Fruit fly (Drosophila melanogaster) whole organism, embryonic: ENCODE measurements around the gene flfl.

Experiments
- ATbp ChIP-seq: fragments of 200-800 bp; sonication (Bioruptor generic); optimal IDR thresholded peaks from 2 replicates; lab custom pipeline; 2017; ENCODE audit warnings: missing biosample characterization, mild to moderate bottlenecking, missing genetic modification characterization, missing genetic modification reagents
- Abd-B ChIP-seq: fragments of 200-800 bp; sonication (Bioruptor generic); optimal IDR thresholded peaks from 2 replicates; lab custom pipeline; 2018; ENCODE audit warnings: missing biosample characterization, mild to moderate bottlenecking, missing genetic modification characterization, moderate library complexity
- Bgb ChIP-seq: fragments of 200-800 bp; sonication (Bioruptor generic); IDR thresholded peaks from 2 replicates; pipeline ENCODE4 v1.3.6; 2022; ENCODE audit warnings: missing biosample characterization, missing genetic modification characterization; ENCODE audit not compliant: partially characterized antibody
- CG1024 ChIP-seq: fragments of 200-800 bp; sonication (Bioruptor generic); IDR thresholded peaks from 2 replicates; pipeline ENCODE4 v1.3.6; 2022; ENCODE audit warnings: missing biosample characterization, missing genetic modification characterization
- CG10274 ChIP-seq: fragments of 200-800 bp; sonication (Bioruptor generic); optimal IDR thresholded peaks from 3 replicates; lab custom pipeline; 2017; ENCODE audit warnings: missing biosample characterization, mild to moderate bottlenecking, missing genetic modification characterization
- CG10959 ChIP-seq: fragments of 200-800 bp; sonication (Bioruptor generic); IDR thresholded peaks from 2 replicates; pipeline ENCODE4 v1.3.6; 2022; ENCODE audit warnings: missing biosample characterization, missing genetic modification characterization
- CG2678 ChIP-seq: fragments of 200-800 bp; sonication (Bioruptor generic); optimal IDR thresholded peaks from 3 replicates; lab custom pipeline; 2019; ENCODE audit warnings: missing biosample characterization, mild to moderate bottlenecking, missing genetic modification characterization, moderate library complexity
- CG2875 ChIP-seq: fragments of 200-800 bp; sonication (Bioruptor generic); optimal IDR thresholded peaks from 2 replicates; lab custom pipeline; 2017; ENCODE audit warnings: missing biosample characterization, mild to moderate bottlenecking, missing genetic modification characterization, missing genetic modification reagents
- CG4282 ChIP-seq: fragments of 200-800 bp; sonication (Bioruptor generic); optimal IDR thresholded peaks from 2 replicates; lab custom pipeline; 2016; ENCODE audit warnings: missing biosample characterization, missing genetic modification characterization
- CG43689 ChIP-seq: fragments of 200-800 bp; sonication (Bioruptor generic); IDR thresholded peaks from 2 replicates; pipeline ENCODE4 v1.3.6; 2022; ENCODE audit warnings: missing biosample characterization, missing genetic modification characterization
- CG4730 ChIP-seq: fragments of 200-800 bp; sonication (Bioruptor generic); IDR thresholded peaks from 2 replicates; pipeline ENCODE4 v1.3.6; 2022; ENCODE audit warnings: missing biosample characterization, missing genetic modification characterization
- CG4820 ChIP-seq: fragments of 200-800 bp; sonication (Bioruptor generic); optimal IDR thresholded peaks from 3 replicates; lab custom pipeline; 2016; ENCODE audit warnings: missing biosample characterization, missing genetic modification characterization
- CG5180 ChIP-seq: fragments of 200-800 bp; sonication (Bioruptor generic); optimal IDR thresholded peaks from 3 replicates; lab custom pipeline; 2017; ENCODE audit warnings: missing biosample characterization, missing genetic modification characterization, mild to moderate bottlenecking, moderate library complexity, missing genetic modification reagents
- CG6689 ChIP-seq: fragments of 200-800 bp; sonication (Bioruptor generic); IDR thresholded peaks from 2 replicates; pipeline ENCODE4 v1.3.6; 2022; ENCODE audit warnings: missing biosample characterization, missing genetic modification characterization
- CG7839 ChIP-seq: fragments of 200-800 bp; sonication (Bioruptor generic); optimal IDR thresholded peaks from 3 replicates; lab custom pipeline; 2018; ENCODE audit warnings: missing biosample characterization, mild to moderate bottlenecking, missing genetic modification characterization, moderate library complexity
- CG8359 ChIP-seq: fragments of 200-800 bp; sonication (Bioruptor generic); optimal IDR thresholded peaks from 2 replicates; lab custom pipeline; 2017; ENCODE audit warnings: missing biosample characterization, mild to moderate bottlenecking, missing genetic modification characterization, borderline replicate concordance
- CG9609 ChIP-seq: fragments of 200-800 bp; sonication (Bioruptor generic); optimal IDR thresholded peaks from 3 replicates; lab custom pipeline; 2016; ENCODE audit warnings: missing biosample characterization, missing genetic modification characterization
- Deaf1 ChIP-seq: fragments of 200-800 bp; optimal IDR thresholded peaks from 3 replicates; lab custom pipeline; 2019; ENCODE audit warnings: missing biosample characterization, mild to moderate bottlenecking, missing genetic modification characterization, moderate library complexity
- Dp ChIP-seq: fragments of 200-800 bp; sonication (Bioruptor generic); optimal IDR thresholded peaks from 2 replicates; lab custom pipeline; 2018; ENCODE audit warnings: missing biosample characterization, mild to moderate bottlenecking, missing genetic modification characterization, moderate library complexity
- E2f1 ChIP-seq: fragments of 200-800 bp; sonication (Bioruptor generic); IDR thresholded peaks from 2 replicates; pipeline ENCODE4 v1.3.6; 2022; ENCODE audit warnings: missing biosample characterization, missing genetic modification characterization
- HLH54F ChIP-seq: fragments of 200-800 bp; sonication (Bioruptor generic); optimal IDR thresholded peaks from 3 replicates; lab custom pipeline; 2016; ENCODE audit warnings: missing biosample characterization, missing genetic modification characterization
- Med ChIP-seq: fragments of 200-800 bp; sonication (Bioruptor generic); peaks from one replicate; lab custom pipeline; 2016; ENCODE audit warnings: missing biosample characterization, missing genetic modification characterization, mild to moderate bottlenecking, inconsistent platforms, moderate library complexity
- PHDP ChIP-seq: fragments of 200-800 bp; sonication (Bioruptor generic); optimal IDR thresholded peaks from 3 replicates; lab custom pipeline; 2018; ENCODE audit warnings: missing biosample characterization, mild to moderate bottlenecking, missing genetic modification characterization, moderate library complexity
- Rfx ChIP-seq: fragments of 200-800 bp; sonication (Bioruptor generic); IDR thresholded peaks from 2 replicates; pipeline ENCODE4 v1.3.6; 2022; ENCODE audit warnings: missing biosample characterization, missing genetic modification characterization
- Sox102F ChIP-seq: fragments of 200-800 bp; sonication (Bioruptor generic); optimal IDR thresholded peaks from 2 replicates; lab custom pipeline; 2018; ENCODE audit warnings: missing biosample characterization, mild to moderate bottlenecking, missing genetic modification characterization, moderate library complexity
- Spps ChIP-seq: fragments of 200-800 bp; sonication (Bioruptor generic); optimal IDR thresholded peaks from 2 replicates; lab custom pipeline; 2018; ENCODE audit warnings: missing biosample characterization, mild to moderate bottlenecking, missing genetic modification characterization
- Stat92E ChIP-seq, 3 experiments: fragments of >200 bp in 2 of 3; fragments of 200-800 bp in 1 of 3; sonication (Bioruptor generic) in 1 of 3; optimal IDR thresholded peaks; 2 replicates each; lab custom pipeline; 2017 to 2019; ENCODE audit warnings: missing biosample characterization in 3 of 3, missing genetic modification characterization in 3 of 3, mild to moderate bottlenecking in 1 of 3, moderate library complexity in 1 of 3
- Taf1 ChIP-seq: fragments of 200-800 bp; sonication (Bioruptor generic); IDR thresholded peaks from 2 replicates; pipeline ENCODE4 v1.3.6; 2022; ENCODE audit warnings: missing biosample characterization, missing genetic modification characterization
- aop ChIP-seq: fragments of 200-800 bp; sonication (Bioruptor generic); IDR thresholded peaks from 2 replicates; pipeline ENCODE4 v1.3.6; 2022; ENCODE audit warnings: missing biosample characterization, missing genetic modification characterization
- bowl ChIP-seq: fragments of 200-800 bp; sonication (Bioruptor generic); IDR thresholded peaks from 2 replicates; pipeline ENCODE4 v1.3.6; 2022; ENCODE audit warnings: missing biosample characterization, missing genetic modification characterization
- crol ChIP-seq: fragments of 200-800 bp; sonication (Bioruptor generic); IDR thresholded peaks from 2 replicates; pipeline ENCODE4 v1.3.6; 2022; ENCODE audit warnings: missing biosample characterization, missing genetic modification characterization
- disco-r ChIP-seq: fragments of 200-800 bp; sonication (Bioruptor generic); optimal IDR thresholded peaks from 2 replicates; lab custom pipeline; 2016; ENCODE audit warnings: missing biosample characterization, missing genetic modification characterization
- dpn ChIP-seq, 2 experiments: fragments of 200-800 bp; sonication (Bioruptor generic); optimal IDR thresholded peaks; 3 replicates each; lab custom pipeline; 2016; ENCODE audit warnings: missing biosample characterization in 2 of 2, missing genetic modification characterization in 2 of 2
- dysf ChIP-seq: fragments of 200-800 bp; sonication (Bioruptor generic); IDR thresholded peaks from 3 replicates; pipeline ENCODE4 v1.3.6; 2022; ENCODE audit warnings: missing biosample characterization, missing genetic modification characterization
- fu2 ChIP-seq: fragments of 200-800 bp; sonication (Bioruptor generic); optimal IDR thresholded peaks from 2 replicates; lab custom pipeline; 2016; ENCODE audit warnings: missing biosample characterization, missing genetic modification characterization
- gsb ChIP-seq: fragments of 200-800 bp; sonication (Bioruptor generic); IDR thresholded peaks from 2 replicates; pipeline ENCODE4 v1.3.6; 2022; ENCODE audit warnings: missing biosample characterization, missing genetic modification characterization
- gt ChIP-seq: fragments of 200-800 bp; sonication (Bioruptor generic); IDR thresholded peaks from 2 replicates; pipeline ENCODE4 v1.3.6; 2022; ENCODE audit warnings: missing biosample characterization, missing genetic modification characterization
- jigr1 ChIP-seq: fragments of 200-800 bp; sonication (Bioruptor generic); IDR thresholded peaks from 3 replicates; pipeline ENCODE4 v1.3.6; 2022; ENCODE audit warnings: missing biosample characterization, missing genetic modification characterization
- jumu ChIP-seq: fragments of 200-800 bp; sonication (Bioruptor generic); optimal IDR thresholded peaks from 3 replicates; lab custom pipeline; 2016; ENCODE audit warnings: missing biosample characterization, missing genetic modification characterization
- nmo ChIP-seq: fragments of 200-800 bp; sonication (Bioruptor generic); optimal IDR thresholded peaks from 2 replicates; lab custom pipeline; 2018; ENCODE audit warnings: missing biosample characterization, mild to moderate bottlenecking, missing genetic modification characterization, moderate library complexity
- pan ChIP-seq, 4 experiments: fragments of >200 bp in 3 of 4; fragments of 200-800 bp in 1 of 4; sonication (Bioruptor generic) in 1 of 4; optimal IDR thresholded peaks in 3 of 4; IDR thresholded peaks in 1 of 4; 2 replicates each; pipeline versions ENCODE4 v1.3.6 to Lab custom; 2017 to 2022; ENCODE audit warnings: missing biosample characterization in 2 of 4, missing genetic modification characterization in 2 of 4, mixed read lengths in 1 of 4
- ranshi ChIP-seq: fragments of 200-800 bp; sonication (Bioruptor generic); IDR thresholded peaks from 2 replicates; pipeline ENCODE4 v1.3.6; 2022; ENCODE audit warnings: missing biosample characterization, missing genetic modification characterization
- scrt ChIP-seq: fragments of 200-800 bp; sonication (Bioruptor generic); optimal IDR thresholded peaks from 2 replicates; lab custom pipeline; 2018; ENCODE audit warnings: missing biosample characterization, mild to moderate bottlenecking, missing genetic modification characterization, moderate library complexity
- sd ChIP-seq: fragments of 200-800 bp; sonication (Bioruptor generic); optimal IDR thresholded peaks from 3 replicates; lab custom pipeline; 2018; ENCODE audit warnings: missing biosample characterization, mild to moderate bottlenecking, missing genetic modification characterization, moderate library complexity
- sima ChIP-seq: fragments of 200-800 bp; sonication (Bioruptor generic); optimal IDR thresholded peaks from 2 replicates; lab custom pipeline; 2016; ENCODE audit warnings: missing biosample characterization, missing genetic modification characterization
- sisA ChIP-seq: fragments of 200-800 bp; sonication (Bioruptor generic); IDR thresholded peaks from 2 replicates; pipeline ENCODE4 v1.3.6; 2022; ENCODE audit warnings: missing biosample characterization, missing genetic modification characterization
- so ChIP-seq: fragments of 200-800 bp; sonication (Bioruptor generic); IDR thresholded peaks from 3 replicates; pipeline ENCODE4 v1.3.6; 2022; ENCODE audit warnings: missing biosample characterization, missing genetic modification characterization
- tio ChIP-seq: fragments of 200-800 bp; sonication (Bioruptor generic); optimal IDR thresholded peaks from 2 replicates; lab custom pipeline; 2017; ENCODE audit warnings: missing biosample characterization, missing genetic modification characterization, inconsistent platforms
- ttk ChIP-seq: fragments of 200-800 bp; sonication (Bioruptor generic); IDR thresholded peaks from 2 replicates; pipeline ENCODE4 v2.1.2; 2022; ENCODE audit warnings: missing biosample characterization, missing genetic modification characterization
- zfh1 ChIP-seq: fragments of 200-800 bp; sonication (Bioruptor generic); IDR thresholded peaks from 3 replicates; pipeline ENCODE4 v1.3.6; 2022; ENCODE audit warnings: missing biosample characterization, missing genetic modification characterization

Gene flfl

dm6 chr3R:13716827-13717226 lies 33.1 kb downstream of the flfl start (continued):
- TF ChIP-seq dysf (GFP tag; lab: Robert Waterston, UW) (peak; percentile 44; the same call in 1 of the 3 replicates), Taf1 (no peak), Abd-B (GFP tag; lab: Kevin White, UChicago) (peak; percentile 21), CG6689 (GFP tag; lab: Robert Waterston, UW) (peak; percentile 39; the same call in 1 of the 2 replicates), jigr1 (GFP tag; lab: Robert Waterston, UW) (no peak), CG1024 (no peak), ttk (GFP tag; lab: Robert Waterston, UW) (no peak), CG10274 (GFP tag; lab: Kevin White, UChicago) (no peak), bowl (no peak), so (GFP tag; lab: Robert Waterston, UW) (peak; percentile 63; the same call in 1 of the 3 replicates), disco-r (GFP tag; lab: Kevin White, UChicago) (no peak), scrt (no peak), CG9609 (GFP tag; lab: Kevin White, UChicago) (no peak), Stat92E (GFP tag; optimal IDR thresholded peaks at IDR 0.05; lab: Kevin White, UChicago) (no peak), nmo (GFP tag; lab: Kevin White, UChicago) (peak; percentile 75), ranshi (GFP tag; lab: Robert Waterston, UW) (peak; percentile 41; the same call in 1 of the 2 replicates), zfh1 (GFP tag; lab: Robert Waterston, UW) (peak; percentile 18; the same call in 1 of the 3 replicates), Spps (no peak), CG10959 (GFP tag; lab: Robert Waterston, UW) (0 out of 2 replicates have a peak, but pooled peaks have one; percentile 15), CG43689 (GFP tag; lab: Robert Waterston, UW) (no peak), gt (GFP tag; lab: Robert Waterston, UW) (peak; percentile 27; the same call in 1 of the 2 replicates), PHDP (tag; lab: Kevin White, UChicago) (no peak), Bgb (no peak), CG4820 (GFP tag; lab: Kevin White, UChicago) (peak; percentile 6), CG7839 (peak; percentile 59), aop (GFP tag; lab: Robert Waterston, UW) (peak; percentile 21; the same call in 1 of the 2 replicates), CG4730 (GFP tag; lab: Robert Waterston, UW) (no peak), CG2875 (GFP tag; lab: Kevin White, UChicago) (peak; percentile 31), sisA (GFP tag; lab: Robert Waterston, UW) (peak; percentile 62), fu2 (GFP tag; lab: Kevin White, UChicago) (no peak), CG4282 (GFP tag; lab: Kevin White, UChicago) (no peak), Sox102F (peak; percentile 17), Med (GFP tag; lab: Kevin White, UChicago) (peak; percentile 95), Rfx (GFP tag; lab: Robert Waterston, UW) (peak; percentile 35; the same call in 1 of the 2 replicates), Deaf1 (no peak), tio (GFP tag; lab: Kevin White, UChicago) (no peak), CG8359 (GFP tag; lab: Kevin White, UChicago) (no peak), gsb (GFP tag; lab: Robert Waterston, UW) (no peak), Dp (GFP tag; lab: Kevin White, UChicago) (no peak), dpn (GFP tag; optimal IDR thresholded peaks at IDR 0.05; lab: Kevin White, UChicago) (no peak), CG2678 (tag; lab: Kevin White, UChicago) (no peak), HLH54F (GFP tag; lab: Kevin White, UChicago) (no peak), crol (GFP tag; lab: Robert Waterston, UW) (no peak), jumu (peak; percentile 32), E2f1 (GFP tag; lab: Robert Waterston, UW) (0 out of 2 replicates have a peak, but pooled peaks have one; percentile 9), sd (tag; lab: Kevin White, UChicago) (no peak), sima (GFP tag; lab: Kevin White, UChicago) (no peak), CG5180 (no peak), ATbp (GFP tag; lab: Kevin White, UChicago) (peak; percentile 24), pan (optimal IDR thresholded peaks at IDR 0.05; lab: Kevin White, UChicago) (no peak), pan (GFP tag; optimal IDR thresholded peaks at IDR 0.05 in 1 of 2, IDR thresholded peaks at IDR 0.05 in 1 of 2) (no peak)
